Fruit fly (Drosophila melanogaster): ENCODE results near the gene CG17028.

- TF ChIP-seq CG11762 (GFP tag; optimal IDR thresholded peaks at IDR 0.05; ENCODE audit: insufficient read depth) = no peak
- peak; percentile 48 for TF ChIP-seq CG6163 (GFP tag; IDR thresholded peaks at IDR 0.05)
- TF ChIP-seq Hr39 (GFP tag; optimal IDR thresholded peaks at IDR 0.05) = no peak
- TF ChIP-seq ss (GFP tag; optimal IDR thresholded peaks at IDR 0.05) = peak; percentile 66 to 81
- TF ChIP-seq CG11902 (GFP tag; optimal IDR thresholded peaks at IDR 0.05) = no peak
- no peak for TF ChIP-seq dsx (GFP tag; optimal IDR thresholded peaks at IDR 0.05; ENCODE audit: poor library complexity, severe bottlenecking)
- no peak for TF ChIP-seq CG3032 (tag; optimal IDR thresholded peaks at IDR 0.05)
- no peak for TF ChIP-seq CG10669 (GFP tag; optimal IDR thresholded peaks at IDR 0.05)
- TF ChIP-seq Eip93F (GFP tag; optimal IDR thresholded peaks at IDR 0.05) = no peak
- TF ChIP-seq Sox14 (GFP tag; optimal IDR thresholded peaks at IDR 0.05) = no peak
- TF ChIP-seq CG9139 (GFP tag; optimal IDR thresholded peaks at IDR 0.05) = peak; percentile 39
- peak; percentile 75 for TF ChIP-seq svp (GFP tag)
- TF ChIP-seq CG32006 (GFP tag; optimal IDR thresholded peaks at IDR 0.05) = peak; percentile 24
- no peak for TF ChIP-seq Ets96B (tag; optimal IDR thresholded peaks at IDR 0.05)
These were observed 33.2 kb downstream of the CG17028 start, which contains the start of gene mib1 for dm6 chr3L:16011319-16012210.
